Worm (Caenorhabditis elegans) whole organism, early embryonic: ENCODE measurements around the gene ugt-55.

Source experiments
- aly-1 ChIP-seq: sonication (generic microtip); optimal IDR thresholded peaks from 2 replicates; lab custom pipeline; 2016; ENCODE audit warnings: missing genetic modification characterization, missing compliant biosample characterization
- ama-1 ChIP-seq: fragments of 150-350 bp; optimal IDR thresholded peaks from 2 replicates; lab custom pipeline; 2014
- ets-7 ChIP-seq: sonication (generic microtip); optimal IDR thresholded peaks from 2 replicates; lab custom pipeline; 2016; ENCODE audit warnings: missing genotype, missing genetic modification characterization, missing compliant biosample characterization
- flt-1 ChIP-seq: fragments of 200-800 bp; sonication (Bioruptor generic); IDR thresholded peaks from 2 replicates; pipeline ENCODE4 v1.3.6; 2022; ENCODE audit warnings: missing genetic modification characterization, missing compliant biosample characterization
- hmg-4 ChIP-seq: fragments of 200-800 bp; sonication (Bioruptor generic); optimal IDR thresholded peaks from 2 replicates; lab custom pipeline; 2018; ENCODE audit warnings: mild to moderate bottlenecking, missing genetic modification characterization, missing compliant biosample characterization
- hnd-1 ChIP-seq: sonication (generic microtip); optimal IDR thresholded peaks from 2 replicates; lab custom pipeline; 2016; ENCODE audit warnings: missing genetic modification characterization, missing compliant biosample characterization
- tbx-11 ChIP-seq: fragments of 200-800 bp; sonication (Bioruptor generic); IDR thresholded peaks from 2 replicates; pipeline ENCODE4 v1.3.6; 2022; ENCODE audit warnings: missing genetic modification characterization, missing compliant biosample characterization
- tbx-37 ChIP-seq: fragments of 200-800 bp; sonication (Bioruptor generic); conservative IDR thresholded peaks from 2 replicates; pipeline ENCODE4 v1.3.6; 2022; ENCODE audit warnings: missing genetic modification reagents, missing genetic modification characterization, missing compliant biosample characterization
- tra-4 ChIP-seq: sonication (generic microtip); optimal IDR thresholded peaks from 2 replicates; lab custom pipeline; 2017; ENCODE audit warnings: missing genetic modification characterization, missing compliant biosample characterization

- TF ChIP-seq hmg-4 (no peak), tbx-11 (GFP tag; lab: Robert Waterston, UW) (no peak), ama-1 (lab: Kevin White, UChicago) (no peak), ets-7 (tag; lab: Kevin White, UChicago) (no peak), aly-1 (no peak), hnd-1 (tag; lab: Kevin White, UChicago) (no peak), tbx-37 (no peak), tra-4 (no peak), flt-1 (GFP tag; lab: Robert Waterston, UW) (no peak)
Measured at ce11 chrV:12211090-12211489, 45.4 kb upstream of the ugt-55 start.
